Worm (Caenorhabditis elegans) whole organism, midembryonic: ENCODE results near the gene M04B2.6.

Experiments
- T22C8.4 ChIP-seq: fragments of 200-800 bp; sonication (Bioruptor generic); IDR thresholded peaks from 2 replicates; pipeline ENCODE4 v1.3.6; 2022; ENCODE audit warnings: missing genetic modification characterization, missing compliant biosample characterization
- cog-1 ChIP-seq: sonication (generic microtip); optimal IDR thresholded peaks from 2 replicates; lab custom pipeline; 2016; ENCODE audit warnings: missing genetic modification characterization, missing compliant biosample characterization
- flt-1 ChIP-seq: fragments of 200-800 bp; sonication (Bioruptor generic); IDR thresholded peaks from 2 replicates; pipeline ENCODE4 v1.3.6; 2022; ENCODE audit warnings: missing genetic modification characterization, missing compliant biosample characterization
- klf-2 ChIP-seq: fragments of 200-800 bp; sonication (Bioruptor generic); conservative IDR thresholded peaks from 2 replicates; pipeline ENCODE4 v1.3.6; 2022; ENCODE audit warnings: missing genetic modification reagents, missing genetic modification characterization, missing compliant biosample characterization
- med-1 ChIP-seq: sonication (generic microtip); optimal IDR thresholded peaks from 2 replicates; lab custom pipeline; 2017; ENCODE audit warnings: missing genetic modification characterization, mild to moderate bottlenecking, missing compliant biosample characterization, antibody characterized with exemption, missing genetic modification reagents; ENCODE audit not compliant: insufficient read depth
- ref-1 ChIP-seq: fragments of 200-800 bp; sonication (Bioruptor generic); conservative IDR thresholded peaks from 2 replicates; pipeline ENCODE4 v1.3.6; 2022; ENCODE audit warnings: missing genetic modification reagents, missing genetic modification characterization, missing compliant biosample characterization
- tab-1 ChIP-seq: fragments of 200-800 bp; sonication (Bioruptor generic); IDR thresholded peaks from 2 replicates; pipeline ENCODE4 v1.3.6; 2022; ENCODE audit warnings: missing genetic modification characterization, missing compliant biosample characterization
- ztf-23 ChIP-seq: fragments of 200-800 bp; sonication (Bioruptor generic); IDR thresholded peaks from 2 replicates; pipeline ENCODE4 v1.3.6; 2022; ENCODE audit warnings: missing genetic modification reagents, missing genetic modification characterization, missing compliant biosample characterization
- ztf-29 ChIP-seq: fragments of 200-800 bp; sonication (Bioruptor generic); IDR thresholded peaks from 2 replicates; pipeline ENCODE4 v1.3.6; 2022; ENCODE audit warnings: missing genetic modification reagents, missing genetic modification characterization, missing compliant biosample characterization

Gene M04B2.6

ce11 chrIV:11489077-11489476, 21.5 kb downstream of the M04B2.6 start:
- TF ChIP-seq ref-1 (GFP tag; lab: Robert Waterston, UW) (no peak), klf-2 (GFP tag; lab: Robert Waterston, UW) (no peak), ztf-23 (GFP tag; lab: Robert Waterston, UW) (no peak), tab-1 (GFP tag; lab: Robert Waterston, UW) (no peak), ztf-29 (GFP tag; lab: Robert Waterston, UW) (no peak), flt-1 (GFP tag; lab: Robert Waterston, UW) (no peak), cog-1 (tag; lab: Kevin White, UChicago) (no peak), T22C8.4 (GFP tag; lab: Robert Waterston, UW) (no peak), med-1 (GFP tag; lab: Kevin White, UChicago) (no peak)

ce11 chrIV:11487889-11488556, 22.5 kb downstream of the M04B2.6 start:
- no peak for TF ChIP-seq T22C8.4 (GFP tag; lab: Robert Waterston, UW)
- TF ChIP-seq cog-1 (tag; lab: Kevin White, UChicago) = no peak
- TF ChIP-seq klf-2 (GFP tag; lab: Robert Waterston, UW) = no peak
- no peak for TF ChIP-seq flt-1 (GFP tag; lab: Robert Waterston, UW)
- TF ChIP-seq med-1 (GFP tag; lab: Kevin White, UChicago) = no peak
- no peak for TF ChIP-seq ztf-29 (GFP tag; lab: Robert Waterston, UW)
- no peak for TF ChIP-seq ref-1 (GFP tag; lab: Robert Waterston, UW)
- no peak for TF ChIP-seq tab-1 (GFP tag; lab: Robert Waterston, UW)
- TF ChIP-seq ztf-23 (GFP tag; lab: Robert Waterston, UW) = no peak

- TF ChIP-seq flt-1 (GFP tag; lab: Robert Waterston, UW) (no peak), cog-1 (tag; lab: Kevin White, UChicago) (no peak), klf-2 (GFP tag; lab: Robert Waterston, UW) (no peak), T22C8.4 (GFP tag; lab: Robert Waterston, UW) (no peak)
These were observed 23.7 kb downstream of the M04B2.6 start for ce11 chrIV:11486859-11487258.

- TF ChIP-seq tab-1 (GFP tag; lab: Robert Waterston, UW) = no peak
- peak; percentile 16 for TF ChIP-seq cog-1 (tag; lab: Kevin White, UChicago)
These were observed 30.3 kb downstream of the M04B2.6 start, which contains the start of the genes mbf-1 and nse-4 for ce11 chrIV:11480027-11480896. Gene mbf-1, minus strand, starts transcription at chrIV:11480369. Gene nse-4, plus strand, starts transcription at chrIV:11480846.

ce11 chrIV:11479095-11479494, 31.5 kb downstream of the M04B2.6 start, which contains the start of gene catp-8:
Gene catp-8, minus strand, starts transcription at chrIV:11479251.
- TF ChIP-seq flt-1 (GFP tag; lab: Robert Waterston, UW) (no peak), T22C8.4 (GFP tag; lab: Robert Waterston, UW) (no peak), ztf-29 (GFP tag; lab: Robert Waterston, UW) (no peak), med-1 (GFP tag; lab: Kevin White, UChicago) (no peak), ref-1 (GFP tag; lab: Robert Waterston, UW) (no peak), klf-2 (GFP tag; lab: Robert Waterston, UW) (no peak), ztf-23 (GFP tag; lab: Robert Waterston, UW) (no peak), cog-1 (tag; lab: Kevin White, UChicago) (no peak)

ce11 chrIV:11475080-11475479, 35.5 kb downstream of the M04B2.6 start:
- TF ChIP-seq med-1 (GFP tag; lab: Kevin White, UChicago) (no peak), tab-1 (GFP tag; lab: Robert Waterston, UW) (no peak), flt-1 (GFP tag; lab: Robert Waterston, UW) (no peak), ztf-23 (GFP tag; lab: Robert Waterston, UW) (no peak), ztf-29 (GFP tag; lab: Robert Waterston, UW) (no peak), T22C8.4 (GFP tag; lab: Robert Waterston, UW) (no peak), ref-1 (GFP tag; lab: Robert Waterston, UW) (no peak), cog-1 (tag; lab: Kevin White, UChicago) (no peak), klf-2 (GFP tag; lab: Robert Waterston, UW) (no peak)

- TF ChIP-seq T22C8.4 (GFP tag; lab: Robert Waterston, UW) (peak; percentile 86), med-1 (GFP tag; lab: Kevin White, UChicago) (peak; percentile 78), flt-1 (GFP tag; lab: Robert Waterston, UW) (peak; percentile 96), klf-2 (GFP tag; lab: Robert Waterston, UW) (peak; percentile 96), cog-1 (tag; lab: Kevin White, UChicago) (peak; percentile 90), ztf-23 (GFP tag; lab: Robert Waterston, UW) (peak; percentile 95), tab-1 (GFP tag; lab: Robert Waterston, UW) (peak; percentile 96), ztf-29 (GFP tag; lab: Robert Waterston, UW) (peak; percentile 94), ref-1 (GFP tag; lab: Robert Waterston, UW) (peak; percentile 91)
These were observed 36.5 kb downstream of the M04B2.6 start for ce11 chrIV:11474067-11474466.

ce11 chrIV:11472023-11472422, 38.5 kb downstream of the M04B2.6 start:
- TF ChIP-seq T22C8.4 (GFP tag; lab: Robert Waterston, UW) = no peak
